Fruit fly (Drosophila melanogaster) whole organism, embryonic: Measurements from ENCODE around the gene Rab18.
A peak's percentile ranks its signal among the peaks of the same experiment; 100 is the strongest.

ENCODE experiments used
- ATbp ChIP-seq: fragments of 200-800 bp; sonication (Bioruptor generic); optimal IDR thresholded peaks from 2 replicates; lab custom pipeline; 2017; ENCODE audit warnings: missing biosample characterization, mild to moderate bottlenecking, missing genetic modification characterization, missing genetic modification reagents
- Atf-2 ChIP-seq: fragments of 200-800 bp; sonication (Bioruptor generic); optimal IDR thresholded peaks from 2 replicates; lab custom pipeline; 2016; ENCODE audit warnings: missing biosample characterization, missing genetic modification characterization
- CG10366 ChIP-seq: fragments of 200-800 bp; sonication (Bioruptor generic); IDR thresholded peaks from 2 replicates; pipeline ENCODE4 v1.3.6; 2022; ENCODE audit warnings: missing biosample characterization, missing genetic modification characterization
- CG10431 ChIP-seq: fragments of 200-800 bp; sonication (Bioruptor generic); optimal IDR thresholded peaks from 3 replicates; lab custom pipeline; 2018; ENCODE audit warnings: missing biosample characterization, mild to moderate bottlenecking, missing genetic modification characterization
- CG10565 ChIP-seq: fragments of 200-800 bp; sonication (Bioruptor generic); optimal IDR thresholded peaks from 3 replicates; lab custom pipeline; 2016; ENCODE audit warnings: missing biosample characterization, mild to moderate bottlenecking, missing genetic modification characterization
- CG10654 ChIP-seq: fragments of 200-800 bp; sonication (Bioruptor generic); optimal IDR thresholded peaks from 2 replicates; lab custom pipeline; 2016; ENCODE audit warnings: missing biosample characterization, missing genetic modification characterization
- CG10979 ChIP-seq: fragments of 200-800 bp; sonication (Bioruptor generic); optimal IDR thresholded peaks from 2 replicates; lab custom pipeline; 2018; ENCODE audit warnings: missing biosample characterization, mild to moderate bottlenecking, missing genetic modification characterization, moderate library complexity
- CG12155 ChIP-seq: fragments of 200-800 bp; sonication (Bioruptor generic); optimal IDR thresholded peaks from 3 replicates; lab custom pipeline; 2016; ENCODE audit warnings: missing biosample characterization, missing genetic modification characterization
- CG12219 ChIP-seq: fragments of 200-800 bp; sonication (Bioruptor generic); optimal IDR thresholded peaks from 3 replicates; lab custom pipeline; 2018; ENCODE audit warnings: missing biosample characterization, mild to moderate bottlenecking, missing genetic modification characterization
- CG1529 ChIP-seq: fragments of 200-800 bp; sonication (Bioruptor generic); optimal IDR thresholded peaks from 3 replicates; lab custom pipeline; 2018; ENCODE audit warnings: missing biosample characterization, missing genetic modification characterization
- CG15479 ChIP-seq: fragments of 200-800 bp; sonication (Bioruptor generic); optimal IDR thresholded peaks from 3 replicates; lab custom pipeline; 2019; ENCODE audit warnings: missing biosample characterization, mild to moderate bottlenecking, missing genetic modification characterization, moderate library complexity
- CG15696 ChIP-seq: fragments of 200-800 bp; sonication (Bioruptor generic); optimal IDR thresholded peaks from 2 replicates; lab custom pipeline; 2019; ENCODE audit warnings: missing biosample characterization, mild to moderate bottlenecking, missing genetic modification characterization, moderate library complexity
- CG18011 ChIP-seq: fragments of 200-800 bp; sonication (Bioruptor generic); optimal IDR thresholded peaks from 2 replicates; lab custom pipeline; 2017; ENCODE audit warnings: missing biosample characterization, missing genetic modification characterization, mild to moderate bottlenecking, moderate library complexity, missing genotype
- CG2202 ChIP-seq: fragments of 200-800 bp; sonication (Bioruptor generic); optimal IDR thresholded peaks from 2 replicates; lab custom pipeline; 2018; ENCODE audit warnings: missing biosample characterization, mild to moderate bottlenecking, missing genetic modification characterization
- CG31365 ChIP-seq: fragments of 200-800 bp; sonication (Bioruptor generic); optimal IDR thresholded peaks from 2 replicates; lab custom pipeline; 2018; ENCODE audit warnings: missing biosample characterization, mild to moderate bottlenecking, missing genetic modification characterization
- CG3163 ChIP-seq: fragments of 200-800 bp; sonication (Bioruptor generic); optimal IDR thresholded peaks from 3 replicates; lab custom pipeline; 2016; ENCODE audit warnings: missing biosample characterization, missing genetic modification characterization
- CG33557 ChIP-seq: fragments of 200-800 bp; sonication (Bioruptor generic); optimal IDR thresholded peaks from 2 replicates; lab custom pipeline; 2019; ENCODE audit warnings: missing biosample characterization, mild to moderate bottlenecking, missing genetic modification characterization, moderate library complexity
- CG3407 ChIP-seq: fragments of 200-800 bp; sonication (Bioruptor generic); optimal IDR thresholded peaks from 2 replicates; lab custom pipeline; 2018; ENCODE audit warnings: missing biosample characterization, mild to moderate bottlenecking, missing genetic modification characterization
- CG34224 ChIP-seq: fragments of 200-800 bp; sonication (Bioruptor generic); IDR thresholded peaks from 3 replicates; pipeline ENCODE4 v1.3.6; 2022; ENCODE audit warnings: missing biosample characterization, missing genetic modification characterization; ENCODE audit not compliant: partially characterized antibody
- CG3847 ChIP-seq: fragments of 200-800 bp; sonication (Bioruptor generic); IDR thresholded peaks from 2 replicates; pipeline ENCODE4 v1.3.6; 2022; ENCODE audit warnings: missing biosample characterization, missing genetic modification characterization
- CG6272 ChIP-seq: fragments of 200-800 bp; sonication (Bioruptor generic); IDR thresholded peaks from 2 replicates; pipeline ENCODE4 v1.3.6; 2022; ENCODE audit warnings: missing biosample characterization, missing genetic modification characterization
- CG6854 ChIP-seq: fragments of 200-800 bp; sonication (Bioruptor generic); optimal IDR thresholded peaks from 3 replicates; lab custom pipeline; 2017; ENCODE audit warnings: missing biosample characterization, mild to moderate bottlenecking, missing genetic modification characterization
- CG7928 ChIP-seq: fragments of 200-800 bp; sonication (Bioruptor generic); optimal IDR thresholded peaks from 2 replicates; lab custom pipeline; 2017; ENCODE audit warnings: missing biosample characterization, mild to moderate bottlenecking, missing genetic modification characterization
- CG8281 ChIP-seq: fragments of 200-800 bp; sonication (Bioruptor generic); optimal IDR thresholded peaks from 2 replicates; lab custom pipeline; 2018; ENCODE audit warnings: missing biosample characterization, mild to moderate bottlenecking, missing genetic modification characterization, moderate library complexity
- CG9817 ChIP-seq: fragments of 200-800 bp; sonication (Bioruptor generic); optimal IDR thresholded peaks from 2 replicates; lab custom pipeline; 2018; ENCODE audit warnings: missing biosample characterization, mild to moderate bottlenecking, missing genetic modification characterization, moderate library complexity
- Chrac-16 ChIP-seq: fragments of 200-800 bp; sonication (Bioruptor generic); optimal IDR thresholded peaks from 3 replicates; lab custom pipeline; 2016; ENCODE audit warnings: missing biosample characterization, missing genetic modification characterization
- CkIIα-i1 ChIP-seq: fragments of 200-800 bp; sonication (Bioruptor generic); IDR thresholded peaks from 2 replicates; pipeline ENCODE4 v1.3.6; 2022; ENCODE audit warnings: missing biosample characterization, missing genetic modification characterization
- CoRest ChIP-seq: fragments of 200-800 bp; sonication (Bioruptor generic); optimal IDR thresholded peaks from 3 replicates; lab custom pipeline; 2018; ENCODE audit warnings: missing biosample characterization, mild to moderate bottlenecking, missing genetic modification characterization, moderate library complexity
- D19A ChIP-seq: fragments of 200-800 bp; optimal IDR thresholded peaks from 3 replicates; lab custom pipeline; 2019; ENCODE audit warnings: missing biosample characterization, mild to moderate bottlenecking, missing genetic modification characterization, moderate library complexity
- Dek ChIP-seq: fragments of 200-800 bp; sonication (Bioruptor generic); optimal IDR thresholded peaks from 3 replicates; lab custom pipeline; 2019; ENCODE audit warnings: missing biosample characterization, mild to moderate bottlenecking, missing genetic modification characterization, moderate library complexity
- Dip2 ChIP-seq: fragments of 200-800 bp; sonication (Bioruptor generic); IDR thresholded peaks from 2 replicates; pipeline ENCODE4 v1.3.6; 2022; ENCODE audit warnings: missing biosample characterization, missing genetic modification characterization
- HLH4C ChIP-seq: fragments of 200-800 bp; sonication (Bioruptor generic); IDR thresholded peaks from 3 replicates; pipeline ENCODE4 v1.3.6; 2022; ENCODE audit warnings: missing biosample characterization, missing genetic modification characterization; ENCODE audit not compliant: partially characterized antibody
- Hsf ChIP-seq: fragments of 200-800 bp; sonication (Bioruptor generic); optimal IDR thresholded peaks from 3 replicates; lab custom pipeline; 2016; ENCODE audit warnings: missing biosample characterization, missing genetic modification characterization
- MBD-R2 ChIP-seq: fragments of 200-800 bp; sonication (Bioruptor generic); IDR thresholded peaks from 2 replicates; pipeline ENCODE4 v1.3.6; 2022; ENCODE audit warnings: missing biosample characterization, missing genetic modification characterization
- Mes4 ChIP-seq: fragments of 200-800 bp; sonication (Bioruptor generic); optimal IDR thresholded peaks from 2 replicates; lab custom pipeline; 2016; ENCODE audit warnings: missing biosample characterization, missing genetic modification characterization
- NC2α ChIP-seq: fragments of 200-800 bp; sonication (Bioruptor generic); optimal IDR thresholded peaks from 2 replicates; lab custom pipeline; 2016; ENCODE audit warnings: missing biosample characterization, missing genetic modification characterization
- Nf-YC ChIP-seq: fragments of 200-800 bp; optimal IDR thresholded peaks from 3 replicates; lab custom pipeline; 2019; ENCODE audit warnings: missing biosample characterization, mild to moderate bottlenecking, missing genetic modification characterization, moderate library complexity
- Optix ChIP-seq: fragments of 200-800 bp; sonication (Bioruptor generic); IDR thresholded peaks from 3 replicates; pipeline ENCODE4 v1.3.6; 2022; ENCODE audit warnings: missing biosample characterization, missing genetic modification characterization
- corto ChIP-seq: fragments of 200-800 bp; sonication (Bioruptor generic); optimal IDR thresholded peaks from 2 replicates; lab custom pipeline; 2016; ENCODE audit warnings: missing biosample characterization, mild to moderate bottlenecking, missing genetic modification characterization, moderate library complexity
- ems ChIP-seq: fragments of 200-800 bp; sonication (Bioruptor generic); optimal IDR thresholded peaks from 3 replicates; lab custom pipeline; 2016; ENCODE audit warnings: missing biosample characterization, missing genetic modification characterization
- eyg ChIP-seq: fragments of 200-800 bp; sonication (Bioruptor generic); optimal IDR thresholded peaks from 3 replicates; lab custom pipeline; 2016; ENCODE audit warnings: missing biosample characterization, missing genetic modification characterization
- ftz-f1 ChIP-seq: fragments of 200-800 bp; sonication (Bioruptor generic); optimal IDR thresholded peaks from 2 replicates; lab custom pipeline; 2016; ENCODE audit warnings: missing biosample characterization, missing genetic modification characterization
- hth ChIP-seq: fragments of >200 bp; optimal IDR thresholded peaks from 2 replicates; lab custom pipeline; 2017; ENCODE audit warnings: inconsistent platforms
- nerfin-1 ChIP-seq: fragments of 200-800 bp; sonication (Bioruptor generic); optimal IDR thresholded peaks from 3 replicates; lab custom pipeline; 2019; ENCODE audit warnings: missing biosample characterization, mild to moderate bottlenecking, missing genetic modification characterization, moderate library complexity
- prd ChIP-seq, 3 experiments: fragments of >200 bp in 2 of 3; fragments of 200-800 bp in 1 of 3; sonication (Bioruptor generic) in 1 of 3; optimal IDR thresholded peaks in 2 of 3; IDR thresholded peaks in 1 of 3; 2 replicates in 2 of 3; 3 replicates in 1 of 3; pipeline versions ENCODE4 v1.3.6 to Lab custom; 2017 to 2022; ENCODE audit warnings: missing biosample characterization in 1 of 3, missing genetic modification characterization in 1 of 3
- ro ChIP-seq: fragments of 200-800 bp; sonication (Bioruptor generic); IDR thresholded peaks from 2 replicates; pipeline ENCODE4 v1.3.6; 2022; ENCODE audit warnings: missing biosample characterization, missing genetic modification characterization
- seq ChIP-seq: fragments of 200-800 bp; sonication (Bioruptor generic); IDR thresholded peaks from 2 replicates; pipeline ENCODE4 v1.3.6; 2022; ENCODE audit warnings: missing biosample characterization, missing genetic modification characterization
- tin ChIP-seq: fragments of 200-800 bp; sonication (Bioruptor generic); optimal IDR thresholded peaks from 3 replicates; lab custom pipeline; 2016; ENCODE audit warnings: missing biosample characterization, missing genetic modification characterization
- tna ChIP-seq: fragments of 200-800 bp; sonication (Bioruptor generic); IDR thresholded peaks from 2 replicates; pipeline ENCODE4 v1.3.6; 2022; ENCODE audit warnings: missing biosample characterization, missing genetic modification characterization; ENCODE audit not compliant: partially characterized antibody
- tup ChIP-seq: fragments of 200-800 bp; sonication (Bioruptor generic); optimal IDR thresholded peaks from 2 replicates; lab custom pipeline; 2016; ENCODE audit warnings: missing biosample characterization, mild to moderate bottlenecking, missing genetic modification characterization, moderate library complexity

The Rab18 gene

DNA sequence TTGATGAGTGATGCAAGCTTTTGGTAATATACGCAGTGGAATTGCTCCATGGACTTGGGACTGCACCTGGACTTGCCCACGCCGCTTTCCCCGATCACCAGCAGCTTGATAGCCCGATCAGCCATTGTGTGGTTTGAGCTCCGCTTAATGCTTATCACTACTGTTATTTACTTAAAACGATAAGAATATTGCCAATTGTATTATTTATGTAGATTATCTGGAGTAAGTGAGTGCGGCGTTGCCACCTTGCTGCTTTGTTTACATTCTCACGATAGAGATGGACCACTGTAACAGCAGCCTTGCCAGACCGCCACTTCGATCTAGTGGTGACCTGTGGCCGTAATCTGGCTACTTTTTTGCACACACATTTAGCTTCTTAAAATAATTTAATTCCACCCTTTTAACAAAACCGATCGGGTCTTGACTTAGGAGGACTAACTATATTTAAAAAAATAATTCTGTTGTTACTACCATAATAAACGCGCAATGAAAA, at the start of gene Rab18 (continued):
- no peak for TF ChIP-seq CG12219 (GFP tag; lab: Kevin White, UChicago)
- TF ChIP-seq tin (GFP tag; lab: Kevin White, UChicago): peak; percentile 45
- TF ChIP-seq CG15479 (GFP tag; lab: Kevin White, UChicago): no peak
- no peak for TF ChIP-seq CG10565
- no peak for TF ChIP-seq prd (optimal IDR thresholded peaks at IDR 0.05; lab: Kevin White, UChicago)
- TF ChIP-seq prd (GFP tag; IDR thresholded peaks at IDR 0.05; lab: Robert Waterston, UW): peak; percentile 63; the same call in 1 of the 3 replicates
- TF ChIP-seq CG10431 (GFP tag; lab: Kevin White, UChicago): no peak
- TF ChIP-seq ems: no peak
- no peak for TF ChIP-seq nerfin-1 (tag; lab: Kevin White, UChicago)
- TF ChIP-seq Mes4 (GFP tag; lab: Kevin White, UChicago): no peak
- peak; percentile 17; the same call in 1 of the 2 replicates for TF ChIP-seq CG10366 (GFP tag; lab: Robert Waterston, UW)
- no peak for TF ChIP-seq tna (GFP tag; lab: Robert Waterston, UW)
- TF ChIP-seq seq: no peak
- TF ChIP-seq CG12155: peak; percentile 34
- TF ChIP-seq NC2α: no peak
- no peak for TF ChIP-seq tup (GFP tag; lab: Kevin White, UChicago)
- TF ChIP-seq CG10654 (GFP tag; lab: Kevin White, UChicago): peak; percentile 18
- no peak for TF ChIP-seq Optix (GFP tag; lab: Robert Waterston, UW)
- no peak for TF ChIP-seq Dip2 (GFP tag; lab: Robert Waterston, UW)
- peak; percentile 83 for TF ChIP-seq MBD-R2 (GFP tag; lab: Robert Waterston, UW)
- TF ChIP-seq CG7928 (GFP tag; lab: Kevin White, UChicago): no peak
- TF ChIP-seq D19A (tag; lab: Kevin White, UChicago): no peak
- TF ChIP-seq ro (GFP tag; lab: Robert Waterston, UW): no peak
- peak; percentile 35; the same call in 1 of the 3 replicates for TF ChIP-seq HLH4C (GFP tag; lab: Robert Waterston, UW)
- TF ChIP-seq CG6854 (GFP tag; lab: Kevin White, UChicago): no peak
- no peak for TF ChIP-seq CG3163 (GFP tag; lab: Kevin White, UChicago)
- TF ChIP-seq CG31365: no peak
- no peak for TF ChIP-seq CG15696 (tag; lab: Kevin White, UChicago)
- TF ChIP-seq eyg (GFP tag; lab: Kevin White, UChicago): no peak
- no peak for TF ChIP-seq CG1529 (GFP tag; lab: Kevin White, UChicago)
- TF ChIP-seq ftz-f1 (GFP tag; lab: Kevin White, UChicago): no peak
- TF ChIP-seq Dek (tag; lab: Kevin White, UChicago): no peak
- TF ChIP-seq CG6272 (GFP tag; lab: Robert Waterston, UW): peak; percentile 60
- no peak for TF ChIP-seq Atf-2 (GFP tag; lab: Kevin White, UChicago)
- TF ChIP-seq hth (lab: Kevin White, UChicago): no peak
- no peak for TF ChIP-seq CG3407 (GFP tag; lab: Kevin White, UChicago)
- TF ChIP-seq CG3847 (GFP tag; lab: Robert Waterston, UW): peak; percentile 67
- TF ChIP-seq ATbp: no peak
- TF ChIP-seq Chrac-16 (GFP tag; lab: Kevin White, UChicago): peak; percentile 37
- TF ChIP-seq CG8281 (tag; lab: Kevin White, UChicago): no peak
- TF ChIP-seq Hsf (GFP tag; lab: Kevin White, UChicago): peak; percentile 27
- TF ChIP-seq CG33557 (GFP tag; lab: Kevin White, UChicago): no peak
- no peak for TF ChIP-seq CG34224 (GFP tag; lab: Robert Waterston, UW)
- TF ChIP-seq CG18011 (GFP tag; lab: Kevin White, UChicago): no peak
- no peak for TF ChIP-seq CkIIα-i1 (GFP tag; lab: Robert Waterston, UW)
- no peak for TF ChIP-seq corto (GFP tag; lab: Kevin White, UChicago)
- no peak for TF ChIP-seq CG10979 (tag; lab: Kevin White, UChicago)
- TF ChIP-seq Nf-YC (tag; lab: Kevin White, UChicago): no peak
- no peak for TF ChIP-seq CG2202 (tag; lab: Kevin White, UChicago)
- peak; percentile 35 for TF ChIP-seq CoRest
- peak; percentile 40 for TF ChIP-seq CG9817 (tag; lab: Kevin White, UChicago)
